Worm (Caenorhabditis elegans) whole organism, early embryonic: Measurements from ENCODE around the gene F55F1.2.

Experiments
- ama-1 ChIP-seq: fragments of 150-350 bp; optimal IDR thresholded peaks from 2 replicates; lab custom pipeline; 2014
- hmg-4 ChIP-seq: fragments of 200-800 bp; sonication (Bioruptor generic); optimal IDR thresholded peaks from 2 replicates; lab custom pipeline; 2018; ENCODE audit warnings: mild to moderate bottlenecking, missing genetic modification characterization, missing compliant biosample characterization

ce11 chrX:2764278-2764677, 5.6 kb downstream of the F55F1.2 start:
- TF ChIP-seq hmg-4 (GFP tag; lab: Kevin White, UChicago) (no peak), ama-1 (lab: Kevin White, UChicago) (no peak)
